Fruit fly (Drosophila melanogaster) whole organism, embryonic: Measurements from ENCODE around the gene edin.

Experiments used
- CG10267 ChIP-seq: fragments of 200-800 bp; sonication (Bioruptor generic); optimal IDR thresholded peaks from 2 replicates; lab custom pipeline; 2018; ENCODE audit warnings: missing biosample characterization, mild to moderate bottlenecking, missing genetic modification characterization, moderate library complexity
- CG32767 ChIP-seq: fragments of 200-800 bp; sonication (Bioruptor generic); IDR thresholded peaks from 2 replicates; pipeline ENCODE4 v1.3.6; 2022; ENCODE audit warnings: missing biosample characterization, missing genetic modification characterization
- esg ChIP-seq: fragments of 200-800 bp; sonication (Bioruptor generic); conservative IDR thresholded peaks from 2 replicates; pipeline ENCODE4 v1.3.6; 2022; ENCODE audit warnings: missing biosample characterization, missing genetic modification characterization
- grn ChIP-seq: fragments of 200-800 bp; sonication (Bioruptor generic); optimal IDR thresholded peaks from 3 replicates; lab custom pipeline; 2017; ENCODE audit warnings: missing biosample characterization, missing genetic modification characterization

DNA sequence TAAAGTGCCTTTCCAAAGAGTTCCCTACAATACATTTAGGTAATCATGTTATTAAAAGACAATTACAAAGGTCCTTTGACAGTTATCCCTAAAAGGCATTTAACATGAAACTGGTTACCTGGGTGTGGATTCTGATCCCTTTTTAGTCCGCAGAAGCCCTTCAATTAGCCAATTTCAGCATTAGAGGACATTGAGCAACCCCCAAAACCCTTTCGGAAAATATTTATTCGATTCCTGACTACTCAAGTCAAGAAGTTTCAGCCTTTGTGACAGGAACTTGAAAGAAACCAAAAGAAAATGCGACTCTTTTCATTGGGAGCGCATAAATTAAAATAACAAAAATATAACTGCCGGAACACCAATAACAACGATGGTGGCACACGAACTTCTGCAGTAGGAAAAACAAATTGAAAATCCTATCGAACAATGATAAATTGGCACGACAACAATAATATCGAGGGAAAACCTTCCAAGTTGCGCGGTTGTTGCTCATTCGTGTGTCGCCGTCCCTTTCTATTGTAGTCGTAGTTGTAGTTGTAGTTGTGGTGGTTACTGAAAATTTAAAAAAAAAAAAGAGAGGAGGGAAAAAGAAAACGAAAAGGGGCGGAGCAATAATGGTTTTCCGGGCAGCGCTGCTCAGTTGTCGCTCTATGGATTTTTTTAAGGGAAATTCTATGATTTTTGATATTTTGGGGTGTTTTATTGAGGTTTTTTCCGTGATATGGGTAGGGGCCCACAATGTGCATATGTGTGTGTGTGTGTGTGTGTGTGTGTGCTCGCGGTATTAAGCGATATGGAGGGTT, 48.9 kb upstream of the edin start:
- TF ChIP-seq esg (GFP tag; lab: Robert Waterston, UW) (no peak), grn (no peak), CG32767 (no peak), CG10267 (no peak)
